Worm (Caenorhabditis elegans): Measurements from ENCODE around the gene Y57G11C.3.
"Not testable (repeated sequence)": the region's sequence is repeated elsewhere in the genome, so short reads cannot be mapped to it uniquely, and the experiment has no call there.

Gene Y57G11C.3

ce11 chrIV:14740177-14740576 is 27.8 kb upstream of the Y57G11C.3 start:
- peak; percentile 92 for TF ChIP-seq hsf-1 (GFP tag; IDR thresholded peaks at IDR 0.05)

- TF ChIP-seq lag-1 (GFP tag; IDR thresholded peaks at IDR 0.05) (no peak), pbrm-1 (GFP tag; IDR thresholded peaks at IDR 0.05) (no peak), Y79H2A.3 (GFP tag; conservative IDR thresholded peaks at IDR 0.05) (no peak)
These were observed 26.1 kb upstream of the Y57G11C.3 start for ce11 chrIV:14741926-14742325.

- not testable (repeated sequence) for TF ChIP-seq snpc-4 (GFP tag; optimal IDR thresholded peaks at IDR 0.05)
- TF ChIP-seq snpc-4 (tag; optimal IDR thresholded peaks at IDR 0.05) (peak in 2 of 4 experiments; percentile 81 to 94), egrh-3 (GFP tag; IDR thresholded peaks at IDR 0.05) (peak; percentile 51; the same call in 1 of the 2 replicates), attf-6 (GFP tag; IDR thresholded peaks at IDR 0.05) (peak; percentile 90)
These were observed 20.3 kb upstream of the Y57G11C.3 start for ce11 chrIV:14747578-14748208.

ce11 chrIV:14754912-14755311 is 13.1 kb upstream of the Y57G11C.3 start, which contains the start of gene Y57G11C.499:
Y57G11C.499 (minus strand) TSS chrIV:14754934.
- no peak for TF ChIP-seq aptf-2 (GFP tag; conservative IDR thresholded peaks at IDR 0.05)
- no peak for TF ChIP-seq aptf-3 (GFP tag; IDR thresholded peaks at IDR 0.05)
- TF ChIP-seq C06A6.2 (GFP tag; conservative IDR thresholded peaks at IDR 0.05), result no peak
- peak; percentile 78 for TF ChIP-seq snpc-4 (GFP tag; optimal IDR thresholded peaks at IDR 0.05)
- peak in 3 of 4 experiments; percentile 89 to 93 (median 91) for TF ChIP-seq snpc-4 (tag; optimal IDR thresholded peaks at IDR 0.05)
- TF ChIP-seq tbp1 (GFP tag; optimal IDR thresholded peaks at IDR 0.05), result peak; percentile 10
- no peak for TF ChIP-seq D2030.7 (GFP tag; IDR thresholded peaks at IDR 0.05)
- no peak for TF ChIP-seq T07F8.4 (tag; optimal IDR thresholded peaks at IDR 0.05)
- TF ChIP-seq ztf-18 (tag; optimal IDR thresholded peaks at IDR 0.05), result no peak
- no peak for TF ChIP-seq atf-7 (tag; optimal IDR thresholded peaks at IDR 0.05)
- TF ChIP-seq ceh-79 (tag; optimal IDR thresholded peaks at IDR 0.05), result no peak
- TF ChIP-seq ceh-58 (GFP tag; IDR thresholded peaks at IDR 0.05), result no peak
- TF ChIP-seq lag-1 (GFP tag; IDR thresholded peaks at IDR 0.05), result no peak
- peak; percentile 8 for TF ChIP-seq efl-1 (GFP tag; optimal IDR thresholded peaks at IDR 0.05)
- peak; percentile 56; the same call in 1 of the 2 replicates for TF ChIP-seq madf-6 (GFP tag; IDR thresholded peaks at IDR 0.05)
- no peak for TF ChIP-seq ztf-22 (GFP tag; optimal IDR thresholded peaks at IDR 0.05)
- peak; percentile 79 for TF ChIP-seq lsl-1 (GFP tag; optimal IDR thresholded peaks at IDR 0.05)
- TF ChIP-seq attf-6 (GFP tag; IDR thresholded peaks at IDR 0.05), result peak; percentile 88
- TF ChIP-seq him-1 (tag; optimal IDR thresholded peaks at IDR 0.05), result no peak
- TF ChIP-seq F22D6.2 (tag; optimal IDR thresholded peaks at IDR 0.05), result no peak
- no peak for TF ChIP-seq F49E8.2 (tag; optimal IDR thresholded peaks at IDR 0.05; ENCODE audit: insufficient read depth)

ce11 chrIV:14757786-14758185 is 10.2 kb upstream of the Y57G11C.3 start:
- TF ChIP-seq attf-6 (GFP tag; IDR thresholded peaks at IDR 0.05) (peak; percentile 67; the same call in 1 of the 2 replicates), D2030.7 (GFP tag; IDR thresholded peaks at IDR 0.05) (no peak)

ce11 chrIV:14759662-14760061 is 8.3 kb upstream of the Y57G11C.3 start:
- TF ChIP-seq ama-1 (optimal IDR thresholded peaks at IDR 0.05) (no peak), ama-1 (GFP tag; optimal IDR thresholded peaks at IDR 0.05) (no peak), C17E4.6 (GFP tag; IDR thresholded peaks at IDR 0.05) (no peak), ztf-6 (GFP tag; IDR thresholded peaks at IDR 0.05) (no peak), dpff-1 (tag; optimal IDR thresholded peaks at IDR 0.05) (no peak), C06A6.2 (GFP tag; conservative IDR thresholded peaks at IDR 0.05) (no peak), zim-3 (tag; optimal IDR thresholded peaks at IDR 0.05) (no peak), ceh-40 (GFP tag; IDR thresholded peaks at IDR 0.05) (no peak), lsl-1 (GFP tag; optimal IDR thresholded peaks at IDR 0.05) (no peak), hlh-26 (GFP tag; conservative IDR thresholded peaks at IDR 0.05) (no peak), aptf-3 (GFP tag; IDR thresholded peaks at IDR 0.05) (no peak), lin-35 (GFP tag; optimal IDR thresholded peaks at IDR 0.05) (no peak), snpc-4 (GFP tag; optimal IDR thresholded peaks at IDR 0.05) (no peak), snpc-4 (tag; optimal IDR thresholded peaks at IDR 0.05) (peak in 3 of 4 experiments; percentile 72 to 92 (median 77)), madf-8 (GFP tag; conservative IDR thresholded peaks at IDR 0.05) (no peak), mes-4 (tag; optimal IDR thresholded peaks at IDR 0.05) (no peak), zfh-2 (GFP tag; conservative IDR thresholded peaks at IDR 0.05) (no peak), snpc-1.1 (tag; optimal IDR thresholded peaks at IDR 0.05; ENCODE audit: insufficient read depth) (peak; percentile 51), him-1 (tag; optimal IDR thresholded peaks at IDR 0.05) (no peak), hmg-1.2 (GFP tag; IDR thresholded peaks at IDR 0.05) (peak; percentile 36)
